Worm (Caenorhabditis elegans): ENCODE measurements around the gene snx-17.

ce11 chrX:13159890-13160289 lies 37.8 kb upstream of the snx-17 start:
- TF ChIP-seq elt-3 (tag; optimal IDR thresholded peaks at IDR 0.05) = no peak
- TF ChIP-seq sptf-1 (tag; optimal IDR thresholded peaks at IDR 0.05) = no peak
- TF ChIP-seq unc-62 (GFP tag; optimal IDR thresholded peaks at IDR 0.05) = no peak
- TF ChIP-seq ztf-11 (tag; optimal IDR thresholded peaks at IDR 0.05) = no peak
- TF ChIP-seq nhr-76 (tag; optimal IDR thresholded peaks at IDR 0.05) = no peak
- TF ChIP-seq unc-120 (tag; optimal IDR thresholded peaks at IDR 0.05; ENCODE audit: poor library complexity, severe bottlenecking) = no peak
- no peak for TF ChIP-seq blmp-1 (tag; optimal IDR thresholded peaks at IDR 0.05)
- no peak for TF ChIP-seq pha-4 (tag; optimal IDR thresholded peaks at IDR 0.05)
- no peak for TF ChIP-seq sem-2 (GFP tag; optimal IDR thresholded peaks at IDR 0.05)
- no peak for TF ChIP-seq snpc-4 (tag; optimal IDR thresholded peaks at IDR 0.05)
- TF ChIP-seq ceh-43 (GFP tag; optimal IDR thresholded peaks at IDR 0.05) = no peak
- TF ChIP-seq lin-13 (tag; optimal IDR thresholded peaks at IDR 0.05) = no peak
- TF ChIP-seq nhr-28 (tag; optimal IDR thresholded peaks at IDR 0.05) = no peak
